Fruit fly (Drosophila melanogaster): ENCODE results near the gene Or85e.

The Or85e gene

dm6 chr3R:8642376-8642966 lies 6.8 kb upstream of the Or85e start (continued):
- TF ChIP-seq Chrac-16 (GFP tag; optimal IDR thresholded peaks at IDR 0.05) (no peak), tna (GFP tag; IDR thresholded peaks at IDR 0.05; ENCODE audit: partially characterized antibody) (peak; percentile 55), CG30020 (tag; optimal IDR thresholded peaks at IDR 0.05) (no peak), hb (GFP tag; IDR thresholded peaks at IDR 0.05; ENCODE audit: partially characterized antibody) (peak; percentile 72), CG3995 (GFP tag; optimal IDR thresholded peaks at IDR 0.05) (no peak), CG8388 (GFP tag; optimal IDR thresholded peaks at IDR 0.05) (no peak), Fer3 (tag; optimal IDR thresholded peaks at IDR 0.05) (no peak), Stat92E (GFP tag; optimal IDR thresholded peaks at IDR 0.05) (no peak), usp (GFP tag; optimal IDR thresholded peaks at IDR 0.05) (no peak), Sin3A (optimal IDR thresholded peaks at IDR 0.05) (no peak), gem (tag; optimal IDR thresholded peaks at IDR 0.05) (peak; percentile 6), abd-A (tag; optimal IDR thresholded peaks at IDR 0.05) (no peak), TFAM (GFP tag; optimal IDR thresholded peaks at IDR 0.05) (no peak), hth (optimal IDR thresholded peaks at IDR 0.05) (no peak), Abd-B (GFP tag; optimal IDR thresholded peaks at IDR 0.05) (no peak), Ets97D (GFP tag; optimal IDR thresholded peaks at IDR 0.05) (no peak), ERR (GFP tag; optimal IDR thresholded peaks at IDR 0.05) (no peak), ftz-f1 (GFP tag; optimal IDR thresholded peaks at IDR 0.05) (no peak), bigmax (GFP tag; optimal IDR thresholded peaks at IDR 0.05) (no peak), shn (GFP tag; optimal IDR thresholded peaks at IDR 0.05) (no peak), CG10366 (GFP tag; IDR thresholded peaks at IDR 0.05) (no peak), CG7987 (GFP tag; optimal IDR thresholded peaks at IDR 0.05) (no peak), CG13775 (GFP tag; optimal IDR thresholded peaks at IDR 0.05) (no peak)

- TF ChIP-seq scrt (GFP tag; optimal IDR thresholded peaks at IDR 0.05) (peak; percentile 58), NC2β (GFP tag; optimal IDR thresholded peaks at IDR 0.05) (no peak)
These were observed 3.0 kb upstream of the Or85e start for dm6 chr3R:8638629-8639028.

- TF ChIP-seq CG4854 (GFP tag; optimal IDR thresholded peaks at IDR 0.05) (no peak), CG12299 (tag; optimal IDR thresholded peaks at IDR 0.05) (no peak), Hr39 (optimal IDR thresholded peaks at IDR 0.05) (peak; percentile 67), CG4282 (GFP tag; optimal IDR thresholded peaks at IDR 0.05) (no peak)
These were observed 14.9 kb downstream of the Or85e start for dm6 chr3R:8620737-8621136.

- TF ChIP-seq lilli (GFP tag; optimal IDR thresholded peaks at IDR 0.05) (no peak), trem (tag; optimal IDR thresholded peaks at IDR 0.05) (no peak), Doc2 (GFP tag; IDR thresholded peaks at IDR 0.05) (no peak), CG15696 (tag; optimal IDR thresholded peaks at IDR 0.05) (no peak), slbo (GFP tag; IDR thresholded peaks at IDR 0.05) (peak; percentile 5; the same call in 1 of the 2 replicates), Lhr (GFP tag; optimal IDR thresholded peaks at IDR 0.05) (no peak), CG11504 (tag; optimal IDR thresholded peaks at IDR 0.05) (peak; percentile 42), YL-1 (GFP tag; optimal IDR thresholded peaks at IDR 0.05) (no peak), row (GFP tag; IDR thresholded peaks at IDR 0.05) (peak; percentile 47; the same call in 1 of the 3 replicates), nau (GFP tag; optimal IDR thresholded peaks at IDR 0.05) (peak; percentile 11), tx (GFP tag; optimal IDR thresholded peaks at IDR 0.05) (no peak), B-H1 (GFP tag; IDR thresholded peaks at IDR 0.05) (no peak; the same call in 2 of the 3 replicates), insv (GFP tag; optimal IDR thresholded peaks at IDR 0.05) (no peak), Side (GFP tag; optimal IDR thresholded peaks at IDR 0.05) (no peak), CG2712 (tag; optimal IDR thresholded peaks at IDR 0.05) (no peak), lov (optimal IDR thresholded peaks at IDR 0.05) (no peak), lov (GFP tag; IDR thresholded peaks at IDR 0.05) (0 out of 3 replicates have a peak, but pooled peaks have one; percentile 16), CG7839 (tag; optimal IDR thresholded peaks at IDR 0.05) (peak; percentile 31), twi (tag; optimal IDR thresholded peaks at IDR 0.05) (no peak), CG31441 (GFP tag; IDR thresholded peaks at IDR 0.05) (peak; percentile 43)
These were observed 16.6 kb downstream of the Or85e start for dm6 chr3R:8619089-8619488.

All from whole organism, embryonic.